Fruit fly (Drosophila melanogaster) whole organism, prepupa: ENCODE measurements around the gene FASN1.

ENCODE experiments used
- Blimp-1 ChIP-seq: fragments of 200-800 bp; sonication (Bioruptor generic); optimal IDR thresholded peaks from 3 replicates; lab custom pipeline; 2017; ENCODE audit warnings: missing biosample characterization, missing genetic modification characterization, mild to moderate bottlenecking, moderate library complexity, missing genetic modification reagents
- CG10631 ChIP-seq: fragments of 200-800 bp; sonication (Bioruptor generic); optimal IDR thresholded peaks from 2 replicates; lab custom pipeline; 2016; ENCODE audit warnings: missing biosample characterization, missing genetic modification characterization
- CG10669 ChIP-seq: fragments of 200-800 bp; sonication (Bioruptor generic); optimal IDR thresholded peaks from 3 replicates; lab custom pipeline; 2018; ENCODE audit warnings: missing biosample characterization, mild to moderate bottlenecking, missing genetic modification characterization, moderate library complexity
- CG11762 ChIP-seq: fragments of 200-800 bp; sonication (Bioruptor generic); optimal IDR thresholded peaks from 3 replicates; lab custom pipeline; 2016; ENCODE audit warnings: missing biosample characterization, missing genetic modification characterization; ENCODE audit not compliant: insufficient read depth
- CG11902 ChIP-seq: fragments of 200-800 bp; sonication (Bioruptor generic); optimal IDR thresholded peaks from 3 replicates; lab custom pipeline; 2016; ENCODE audit warnings: missing biosample characterization, missing genetic modification characterization
- CG16779 ChIP-seq: fragments of 200-800 bp; sonication (Bioruptor generic); optimal IDR thresholded peaks from 3 replicates; lab custom pipeline; 2017; ENCODE audit warnings: missing biosample characterization, mild to moderate bottlenecking, missing genetic modification characterization
- CG3032 ChIP-seq: fragments of 200-800 bp; optimal IDR thresholded peaks from 2 replicates; lab custom pipeline; 2019; ENCODE audit warnings: missing biosample characterization, mild to moderate bottlenecking, missing genetic modification characterization, moderate library complexity
- CG32006 ChIP-seq: fragments of 200-800 bp; sonication (Bioruptor generic); optimal IDR thresholded peaks from 3 replicates; lab custom pipeline; 2017; ENCODE audit warnings: missing biosample characterization, mild to moderate bottlenecking, missing genetic modification characterization
- CG4318 ChIP-seq: fragments of 200-800 bp; sonication (Bioruptor generic); optimal IDR thresholded peaks from 3 replicates; lab custom pipeline; 2017; ENCODE audit warnings: missing biosample characterization, mild to moderate bottlenecking, missing genetic modification characterization
- CG6163 ChIP-seq: fragments of 200-800 bp; sonication (Bioruptor generic); IDR thresholded peaks from 3 replicates; pipeline ENCODE4 v1.3.6; 2022; ENCODE audit warnings: missing biosample characterization, missing genetic modification characterization
- CG6276 ChIP-seq: fragments of 200-800 bp; sonication (Bioruptor generic); optimal IDR thresholded peaks from 2 replicates; lab custom pipeline; 2017; ENCODE audit warnings: missing biosample characterization, mild to moderate bottlenecking, missing genetic modification characterization
- CG6792 ChIP-seq: fragments of 200-800 bp; sonication (Bioruptor generic); optimal IDR thresholded peaks from 3 replicates; lab custom pipeline; 2016; ENCODE audit warnings: missing biosample characterization, missing genetic modification characterization
- CG6854 ChIP-seq: fragments of 200-800 bp; sonication (Bioruptor generic); optimal IDR thresholded peaks from 2 replicates; lab custom pipeline; 2017; ENCODE audit warnings: missing biosample characterization, mild to moderate bottlenecking, missing genetic modification characterization
- CG7368 ChIP-seq: fragments of 200-800 bp; sonication (Bioruptor generic); optimal IDR thresholded peaks from 3 replicates; lab custom pipeline; 2016; ENCODE audit warnings: missing biosample characterization, missing genetic modification characterization
- CG8119 ChIP-seq: fragments of 200-800 bp; sonication (Bioruptor generic); IDR thresholded peaks from 3 replicates; pipeline ENCODE4 v1.3.6; 2022; ENCODE audit warnings: missing biosample characterization, missing genetic modification characterization
- CG8319 ChIP-seq: fragments of 200-800 bp; sonication (Bioruptor generic); optimal IDR thresholded peaks from 3 replicates; lab custom pipeline; 2016; ENCODE audit warnings: missing biosample characterization, missing genetic modification characterization
- CG8632 ChIP-seq: fragments of 200-800 bp; sonication (Bioruptor generic); optimal IDR thresholded peaks from 3 replicates; lab custom pipeline; 2016; ENCODE audit warnings: missing biosample characterization, missing genetic modification characterization
- Eip75B ChIP-seq: fragments of 200-800 bp; sonication (Bioruptor generic); optimal IDR thresholded peaks from 3 replicates; lab custom pipeline; 2016; ENCODE audit warnings: missing biosample characterization, missing genetic modification characterization
- Eip78C ChIP-seq: fragments of 200-800 bp; sonication (Bioruptor generic); peaks from one replicate; lab custom pipeline; 2016; ENCODE audit warnings: missing biosample characterization, missing genetic modification characterization
- Eip93F ChIP-seq: fragments of 200-800 bp; sonication (Bioruptor generic); optimal IDR thresholded peaks from 2 replicates; lab custom pipeline; 2016; ENCODE audit warnings: missing biosample characterization, mild to moderate bottlenecking, missing genetic modification characterization
- Ets96B ChIP-seq: fragments of 200-800 bp; optimal IDR thresholded peaks from 2 replicates; lab custom pipeline; 2019; ENCODE audit warnings: missing biosample characterization, mild to moderate bottlenecking, missing genetic modification characterization, moderate library complexity
- Gug ChIP-seq: fragments of 200-800 bp; sonication (Bioruptor generic); IDR thresholded peaks from 2 replicates; pipeline ENCODE4 v1.3.6; 2022; ENCODE audit warnings: missing biosample characterization, missing genetic modification characterization
- Hr38 ChIP-seq: sonication (Bioruptor generic); optimal IDR thresholded peaks from 2 replicates; lab custom pipeline; 2016; ENCODE audit warnings: missing biosample characterization, missing genetic modification characterization
- Hr39 ChIP-seq: fragments of 200-800 bp; sonication (Bioruptor generic); optimal IDR thresholded peaks from 2 replicates; lab custom pipeline; 2016; ENCODE audit warnings: missing biosample characterization, missing genetic modification characterization
- Hr4 ChIP-seq: fragments of 200-800 bp; sonication (Bioruptor generic); optimal IDR thresholded peaks from 3 replicates; lab custom pipeline; 2016; ENCODE audit warnings: missing biosample characterization, missing genetic modification characterization
- Met ChIP-seq: fragments of 200-800 bp; sonication (Bioruptor generic); optimal IDR thresholded peaks from 3 replicates; lab custom pipeline; 2016; ENCODE audit warnings: missing biosample characterization, missing genetic modification characterization
- OdsH ChIP-seq: fragments of 200-800 bp; sonication (Bioruptor generic); optimal IDR thresholded peaks from 3 replicates; lab custom pipeline; 2016; ENCODE audit warnings: missing biosample characterization, missing genetic modification characterization
- Smox ChIP-seq: fragments of 200-800 bp; sonication (Bioruptor generic); optimal IDR thresholded peaks from 3 replicates; lab custom pipeline; 2016; ENCODE audit warnings: missing biosample characterization, missing genetic modification characterization
- Sox102F ChIP-seq: fragments of 200-800 bp; sonication (Bioruptor generic); optimal IDR thresholded peaks from 2 replicates; lab custom pipeline; 2016; ENCODE audit warnings: missing biosample characterization, mild to moderate bottlenecking, missing genetic modification characterization
- Sox14 ChIP-seq: fragments of 200-800 bp; sonication (Bioruptor generic); optimal IDR thresholded peaks from 3 replicates; lab custom pipeline; 2016; ENCODE audit warnings: missing biosample characterization, missing genetic modification characterization
- achi ChIP-seq: fragments of 200-800 bp; sonication (Bioruptor generic); optimal IDR thresholded peaks from 3 replicates; lab custom pipeline; 2016; ENCODE audit warnings: missing biosample characterization, missing genetic modification characterization
- acj6 ChIP-seq: fragments of 200-800 bp; sonication (Bioruptor generic); optimal IDR thresholded peaks from 3 replicates; lab custom pipeline; 2016; ENCODE audit warnings: missing biosample characterization, missing genetic modification characterization
- cyc ChIP-seq: fragments of 200-800 bp; sonication (Bioruptor generic); optimal IDR thresholded peaks from 3 replicates; lab custom pipeline; 2016; ENCODE audit warnings: missing biosample characterization, missing genetic modification characterization
- dsx ChIP-seq: fragments of 200-800 bp; optimal IDR thresholded peaks from 3 replicates; lab custom pipeline; 2019; ENCODE audit warnings: missing biosample characterization, mild to moderate bottlenecking, missing genetic modification characterization, moderate library complexity; ENCODE audit not compliant: poor library complexity, severe bottlenecking
- eg ChIP-seq: fragments of 200-800 bp; sonication (Bioruptor generic); IDR thresholded peaks from 3 replicates; pipeline ENCODE4 v1.3.6; 2022; ENCODE audit warnings: missing biosample characterization, missing genetic modification characterization
- esn ChIP-seq: fragments of 200-800 bp; sonication (Bioruptor generic); optimal IDR thresholded peaks from 2 replicates; lab custom pipeline; 2016; ENCODE audit warnings: missing biosample characterization, mild to moderate bottlenecking, missing genetic modification characterization, moderate library complexity
- fd59A ChIP-seq: fragments of 200-800 bp; sonication (Bioruptor generic); optimal IDR thresholded peaks from 2 replicates; lab custom pipeline; 2017; ENCODE audit warnings: missing biosample characterization, mild to moderate bottlenecking, missing genetic modification characterization, missing genetic modification reagents
- fd85E ChIP-seq: fragments of 200-800 bp; sonication (Bioruptor generic); optimal IDR thresholded peaks from 3 replicates; lab custom pipeline; 2016; ENCODE audit warnings: missing biosample characterization, missing genetic modification characterization
- fkh ChIP-seq: fragments of 200-800 bp; sonication (Bioruptor generic); optimal IDR thresholded peaks from 3 replicates; lab custom pipeline; 2017; ENCODE audit warnings: missing biosample characterization, mild to moderate bottlenecking, missing genetic modification characterization, moderate library complexity
- net ChIP-seq: fragments of 200-800 bp; sonication (Bioruptor generic); optimal IDR thresholded peaks from 3 replicates; lab custom pipeline; 2016; ENCODE audit warnings: missing biosample characterization, missing genetic modification characterization
- pdm3 ChIP-seq: fragments of 200-800 bp; sonication (Bioruptor generic); optimal IDR thresholded peaks from 3 replicates; lab custom pipeline; 2016; ENCODE audit warnings: missing biosample characterization, missing genetic modification characterization
- salr ChIP-seq, 2 experiments: fragments of 200-800 bp; sonication (Bioruptor generic); optimal IDR thresholded peaks; 3 replicates each; lab custom pipeline; 2016 to 2018; ENCODE audit warnings: missing biosample characterization in 2 of 2, missing genetic modification characterization in 2 of 2, mild to moderate bottlenecking in 1 of 2
- spab ChIP-seq: fragments of 200-800 bp; sonication (Bioruptor generic); optimal IDR thresholded peaks from 2 replicates; lab custom pipeline; 2017; ENCODE audit warnings: missing biosample characterization, mild to moderate bottlenecking, missing genetic modification characterization, missing genetic modification reagents
- ss ChIP-seq, 2 experiments: fragments of 200-800 bp; sonication (Bioruptor generic); optimal IDR thresholded peaks; 2 replicates in 1 of 2; 3 replicates in 1 of 2; lab custom pipeline; 2017 to 2018; ENCODE audit warnings: mild to moderate bottlenecking in 2 of 2, missing biosample characterization in 2 of 2, missing genetic modification characterization in 2 of 2, moderate library complexity in 1 of 2
- svp ChIP-seq: fragments of 200-800 bp; sonication (Bioruptor generic); peaks from one replicate; lab custom pipeline; 2016; ENCODE audit warnings: missing biosample characterization, missing genetic modification characterization
- vri ChIP-seq: fragments of 200-800 bp; sonication (Bioruptor generic); optimal IDR thresholded peaks from 3 replicates; lab custom pipeline; 2016; ENCODE audit warnings: missing biosample characterization, mild to moderate bottlenecking, missing genetic modification characterization

Gene FASN1

dm6 chr2L:3044660-3045504 is 11.5 kb upstream of the FASN1 start:
- TF ChIP-seq CG10631 (GFP tag; lab: Kevin White, UChicago) (no peak), fkh (GFP tag; lab: Kevin White, UChicago) (peak; percentile 35), svp (GFP tag; lab: Kevin White, UChicago) (peak; percentile 96), vri (GFP tag; lab: Kevin White, UChicago) (peak; percentile 39)
- TF ChIP-seq, all 60 proteins: peak for 3

DNA sequence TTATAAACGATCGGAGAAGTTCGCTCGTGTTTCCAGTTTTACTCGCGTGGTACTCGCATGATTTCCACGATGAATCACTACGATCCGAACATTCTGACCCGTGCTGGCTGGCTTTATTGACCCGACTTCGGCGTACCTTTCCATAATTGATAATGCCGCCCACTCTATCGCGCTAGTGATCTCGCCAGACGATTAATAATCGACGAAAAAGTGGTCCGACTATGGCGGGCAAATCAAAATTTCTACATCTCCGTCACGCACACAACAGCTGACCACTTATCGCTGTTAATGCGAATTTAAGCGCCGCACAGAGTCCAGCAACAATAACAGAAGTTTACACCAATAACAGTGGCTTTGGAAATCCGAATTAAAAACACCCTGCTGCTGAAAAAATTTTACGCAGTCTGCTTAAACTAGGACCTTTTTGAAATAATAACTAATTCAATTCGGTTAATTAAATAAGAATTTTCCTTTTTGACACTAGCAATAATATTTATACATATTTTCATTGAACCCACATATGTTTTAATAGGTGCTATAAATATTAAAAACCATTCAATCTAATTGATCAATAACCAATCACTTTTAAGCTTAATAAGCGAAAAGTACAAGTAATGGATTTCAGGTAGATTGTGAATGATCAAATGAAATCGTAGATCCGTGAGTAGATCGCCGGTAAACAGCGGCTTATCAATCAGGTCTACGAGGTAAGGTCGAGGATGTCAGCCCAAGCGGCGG is 519 bp upstream of the FASN1 start:
- TF ChIP-seq acj6 (GFP tag; lab: Kevin White, UChicago) (peak; percentile 65), CG6163 (GFP tag; lab: Robert Waterston, UW) (no peak), CG16779 (no peak), CG4318 (GFP tag; lab: Kevin White, UChicago) (peak; percentile 36), CG6276 (peak; percentile 64), achi (GFP tag; lab: Kevin White, UChicago) (peak; percentile 58), salr (GFP tag; optimal IDR thresholded peaks at IDR 0.05; lab: Kevin White, UChicago) (peak in 1 of 2 experiments; percentile 73), Ets96B (tag; lab: Kevin White, UChicago) (peak; percentile 16), CG8632 (peak; percentile 67), eg (GFP tag; lab: Robert Waterston, UW) (no peak), CG6854 (GFP tag; lab: Kevin White, UChicago) (peak; percentile 17), Eip75B (peak; percentile 60), Sox102F (GFP tag; lab: Kevin White, UChicago) (peak; percentile 48), CG6792 (peak; percentile 54), CG8319 (GFP tag; lab: Kevin White, UChicago) (no peak), Eip78C (peak; percentile 94), CG8119 (0 out of 3 replicates have a peak, but pooled peaks have one; percentile 22), fd59A (peak; percentile 50), OdsH (GFP tag; lab: Kevin White, UChicago) (peak; percentile 63), CG3032 (tag; lab: Kevin White, UChicago) (no peak), Hr4 (GFP tag; lab: Kevin White, UChicago) (peak; percentile 73), ss (GFP tag; optimal IDR thresholded peaks at IDR 0.05; lab: Kevin White, UChicago) (peak in 1 of 2 experiments; percentile 55), fd85E (GFP tag; lab: Kevin White, UChicago) (no peak), Eip93F (GFP tag; lab: Kevin White, UChicago) (no peak), CG10669 (peak; percentile 50), cyc (GFP tag; lab: Kevin White, UChicago) (peak; percentile 53), Gug (no peak), fkh (GFP tag; lab: Kevin White, UChicago) (no peak), Blimp-1 (GFP tag; lab: Kevin White, UChicago) (no peak), svp (GFP tag; lab: Kevin White, UChicago) (peak; percentile 98), CG11902 (GFP tag; lab: Kevin White, UChicago) (peak; percentile 46), Smox (GFP tag; lab: Kevin White, UChicago) (peak; percentile 63), Hr38 (GFP tag; lab: Kevin White, UChicago) (no peak), Hr39 (GFP tag; lab: Kevin White, UChicago) (peak; percentile 67), Sox14 (GFP tag; lab: Kevin White, UChicago) (peak; percentile 46), CG7368 (GFP tag; lab: Kevin White, UChicago) (peak; percentile 15), net (GFP tag; lab: Kevin White, UChicago) (peak; percentile 48), spab (GFP tag; lab: Kevin White, UChicago) (peak; percentile 63), dsx (no peak), CG11762 (GFP tag; lab: Kevin White, UChicago) (peak; percentile 23), esn (GFP tag; lab: Kevin White, UChicago) (peak; percentile 81), CG32006 (GFP tag; lab: Kevin White, UChicago) (peak; percentile 79), Met (GFP tag; lab: Kevin White, UChicago) (peak; percentile 75), pdm3 (GFP tag; lab: Kevin White, UChicago) (peak; percentile 68)
